Worm (Caenorhabditis elegans): ENCODE results near the gene ZK381.8.

DNA sequence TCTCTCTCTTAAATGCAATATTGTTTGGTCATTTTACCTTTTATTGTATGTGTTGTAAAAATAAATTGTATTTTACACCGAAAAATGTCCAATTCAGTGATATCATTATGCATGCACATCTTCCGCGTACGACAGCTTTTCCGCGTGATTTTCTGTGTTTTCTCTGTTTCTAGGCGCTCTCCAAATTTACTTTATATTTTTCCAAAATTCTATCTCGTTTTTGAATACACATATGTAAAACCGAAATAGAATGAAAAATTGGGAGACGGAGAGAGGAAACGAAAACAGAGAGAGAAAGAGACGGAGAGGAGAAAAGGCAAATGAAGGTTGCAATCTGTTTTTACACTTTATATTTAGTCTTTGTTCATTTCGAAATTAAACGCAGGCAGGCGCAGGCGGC lies 46.3 kb upstream of the ZK381.8 start:
- no peak for TF ChIP-seq skn-1 (tag; optimal IDR thresholded peaks at IDR 0.05)
- peak; percentile 9 for TF ChIP-seq dpl-1 (GFP tag; optimal IDR thresholded peaks at IDR 0.05)
- no peak for TF ChIP-seq ceh-44 (GFP tag; IDR thresholded peaks at IDR 0.05)
- peak; percentile 31 for TF ChIP-seq fkh-10 (GFP tag; optimal IDR thresholded peaks at IDR 0.05)
- TF ChIP-seq egl-27 (tag; optimal IDR thresholded peaks at IDR 0.05): no peak
- TF ChIP-seq ztf-11 (tag; optimal IDR thresholded peaks at IDR 0.05): no peak
